Worm (Caenorhabditis elegans) whole organism, L4/young adult: Measurements from ENCODE around the gene mfsd-12.

Source experiments
- W03F9.2 ChIP-seq: fragments of 150-350 bp; optimal IDR thresholded peaks from 2 replicates; lab custom pipeline; 2014; ENCODE audit warnings: missing biosample characterization, missing genetic modification characterization
- dao-5 ChIP-seq: sonication (generic microtip); optimal IDR thresholded peaks from 2 replicates; lab custom pipeline; 2016; ENCODE audit warnings: missing genotype, missing genetic modification characterization, moderate library complexity, missing compliant biosample characterization
- him-1 ChIP-seq: sonication (generic microtip); optimal IDR thresholded peaks from 2 replicates; lab custom pipeline; 2016; ENCODE audit warnings: missing genotype, missing genetic modification reagents, missing genetic modification characterization, missing compliant biosample characterization

DNA sequence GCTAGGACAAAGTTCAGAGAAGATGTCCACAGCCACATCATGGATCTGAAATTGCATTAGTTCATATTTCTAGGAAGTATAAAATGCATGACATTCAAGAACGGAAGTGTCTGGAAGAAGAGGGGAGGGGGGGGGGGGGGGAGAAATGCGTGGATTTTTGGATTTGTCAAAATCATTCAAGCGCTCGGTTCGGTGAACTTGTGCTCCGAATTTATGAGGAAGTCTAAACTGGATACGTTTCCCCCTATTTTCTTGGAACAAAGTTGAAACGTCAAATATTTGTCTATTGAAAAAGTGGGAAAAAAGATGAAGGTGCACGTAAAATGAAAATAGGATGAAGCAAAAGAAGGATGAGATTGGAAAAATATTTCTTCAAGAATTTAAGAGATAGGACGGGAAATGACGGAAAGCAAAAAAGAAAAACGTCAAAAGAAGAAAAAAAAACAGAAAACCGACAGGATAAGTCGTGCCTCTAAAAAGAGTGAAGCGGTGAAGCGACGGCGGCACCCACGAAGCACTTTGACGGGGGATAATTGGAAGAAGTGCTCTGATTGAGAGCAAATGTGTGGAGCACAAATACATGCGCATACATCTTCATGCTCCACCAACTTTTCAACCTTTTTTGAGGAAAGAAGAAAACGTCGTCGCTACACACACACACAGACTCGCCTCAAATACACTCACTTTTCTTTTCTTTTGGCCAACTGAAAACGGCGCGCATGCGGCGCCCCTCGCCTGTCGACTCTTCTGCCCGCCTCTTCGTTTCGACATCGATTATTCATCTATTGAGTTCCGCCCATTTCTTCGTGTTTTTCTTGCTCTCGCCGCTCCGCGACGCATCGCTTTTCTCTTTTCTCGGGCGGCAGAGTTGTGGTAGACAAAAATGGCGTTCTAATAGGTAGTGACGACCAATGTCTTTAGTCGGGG, 53.0 kb downstream of the mfsd-12 start, which contains the start of gene F55D10.4:
- TF ChIP-seq him-1 (tag; lab: Kevin White, UChicago) (peak; percentile 49), W03F9.2 (tag; lab: Kevin White, UChicago) (no peak), dao-5 (no peak)
